Worm (Caenorhabditis elegans) whole organism, L3 larva: Measurements from ENCODE around the gene F42A10.7.

Source experiments
- aly-2 ChIP-seq: fragments of 150-350 bp; optimal IDR thresholded peaks from 2 replicates; lab custom pipeline; 2014; ENCODE audit warnings: missing biosample characterization, missing genetic modification characterization
- ama-1 ChIP-seq: fragments of 150-350 bp; optimal IDR thresholded peaks from 2 replicates; lab custom pipeline; 2018
- ceh-16 ChIP-seq: sonication (generic microtip); optimal IDR thresholded peaks from 2 replicates; lab custom pipeline; 2017; ENCODE audit warnings: missing biosample characterization, missing genetic modification characterization
- ceh-28 ChIP-seq: fragments of 150-350 bp; optimal IDR thresholded peaks from 2 replicates; lab custom pipeline; 2014; ENCODE audit warnings: missing biosample characterization, missing genetic modification reagents, missing genetic modification characterization
- ceh-82 ChIP-seq: fragments of 150-350 bp; optimal IDR thresholded peaks from 2 replicates; lab custom pipeline; 2014; ENCODE audit warnings: missing biosample characterization, missing genetic modification characterization
- daf-12 ChIP-seq: fragments of 150-350 bp; optimal IDR thresholded peaks from 2 replicates; lab custom pipeline; 2014; ENCODE audit warnings: missing biosample characterization, missing genetic modification reagents, missing genetic modification characterization
- egl-5 ChIP-seq: fragments of 150-350 bp; optimal IDR thresholded peaks from 2 replicates; lab custom pipeline; 2017; ENCODE audit warnings: missing biosample characterization, missing genetic modification reagents, missing genetic modification characterization, inconsistent platforms
- elt-1 ChIP-seq: fragments of 150-350 bp; optimal IDR thresholded peaks from 2 replicates; lab custom pipeline; 2014; ENCODE audit warnings: missing biosample characterization, missing genetic modification characterization
- elt-2 ChIP-seq: sonication (generic microtip); optimal IDR thresholded peaks from 2 replicates; lab custom pipeline; 2016; ENCODE audit warnings: missing genetic modification reagents, mild to moderate bottlenecking, missing genetic modification characterization, missing compliant biosample characterization
- eor-1 ChIP-seq, 2 experiments: fragments of 150-350 bp; optimal IDR thresholded peaks; 2 replicates each; lab custom pipeline; 2014 to 2018; ENCODE audit warnings: missing biosample characterization in 2 of 2, missing genetic modification characterization in 2 of 2
- fkh-10 ChIP-seq: sonication (generic microtip); optimal IDR thresholded peaks from 2 replicates; lab custom pipeline; 2017; ENCODE audit warnings: missing biosample characterization, missing genetic modification reagents, missing genetic modification characterization
- fos-1 ChIP-seq: fragments of 150-350 bp; optimal IDR thresholded peaks from 2 replicates; lab custom pipeline; 2014; ENCODE audit warnings: missing biosample characterization, missing genetic modification characterization
- hmg-11 ChIP-seq: sonication (generic microtip); optimal IDR thresholded peaks from 2 replicates; lab custom pipeline; 2016; ENCODE audit warnings: missing genetic modification characterization, missing compliant biosample characterization
- jun-1 ChIP-seq: fragments of 150-350 bp; optimal IDR thresholded peaks from 2 replicates; lab custom pipeline; 2014; ENCODE audit warnings: missing biosample characterization, missing genetic modification reagents, missing genetic modification characterization
- lin-15B ChIP-seq: fragments of 150-350 bp; optimal IDR thresholded peaks from 2 replicates; lab custom pipeline; 2014; ENCODE audit warnings: missing biosample characterization, missing genetic modification characterization
- lin-39 ChIP-seq: fragments of 150-350 bp; optimal IDR thresholded peaks from 2 replicates; lab custom pipeline; 2018; ENCODE audit warnings: missing biosample characterization, missing genetic modification reagents, missing genetic modification characterization
- lsy-12 ChIP-seq: sonication (generic microtip); optimal IDR thresholded peaks from 2 replicates; lab custom pipeline; 2016; ENCODE audit warnings: mild to moderate bottlenecking, missing genetic modification characterization, missing compliant biosample characterization
- mdl-1 ChIP-seq: fragments of 150-350 bp; optimal IDR thresholded peaks from 2 replicates; lab custom pipeline; 2014; ENCODE audit warnings: missing biosample characterization, missing genetic modification characterization
- mml-1 ChIP-seq: fragments of 150-350 bp; sonication (generic microtip); optimal IDR thresholded peaks from 3 replicates; lab custom pipeline; 2014; ENCODE audit warnings: missing biosample characterization, missing genetic modification characterization
- nfya-1 ChIP-seq: sonication (generic microtip); optimal IDR thresholded peaks from 2 replicates; lab custom pipeline; 2017; ENCODE audit warnings: missing genetic modification characterization, mild to moderate bottlenecking, missing compliant biosample characterization, antibody characterized with exemption, moderate library complexity; ENCODE audit not compliant: insufficient read depth
- nhr-12 ChIP-seq: fragments of 150-350 bp; optimal IDR thresholded peaks from 2 replicates; lab custom pipeline; 2014; ENCODE audit warnings: missing biosample characterization, missing genetic modification characterization
- nhr-23 ChIP-seq: fragments of 150-350 bp; optimal IDR thresholded peaks from 2 replicates; lab custom pipeline; 2014; ENCODE audit warnings: missing biosample characterization, missing genetic modification reagents, missing genetic modification characterization
- nhr-237 ChIP-seq: fragments of 150-350 bp; optimal IDR thresholded peaks from 2 replicates; lab custom pipeline; 2014; ENCODE audit warnings: missing biosample characterization, missing genetic modification characterization
- nhr-25 ChIP-seq: sonication (generic microtip); optimal IDR thresholded peaks from 2 replicates; lab custom pipeline; 2017; ENCODE audit warnings: missing biosample characterization, missing genetic modification characterization
- nhr-28 ChIP-seq: fragments of 150-350 bp; optimal IDR thresholded peaks from 2 replicates; lab custom pipeline; 2014; ENCODE audit warnings: missing biosample characterization, missing genetic modification characterization
- pha-4 ChIP-seq: fragments of 150-350 bp; optimal IDR thresholded peaks from 2 replicates; lab custom pipeline; 2014; ENCODE audit warnings: missing biosample characterization, missing genetic modification reagents, missing genetic modification characterization
- pqm-1 ChIP-seq: fragments of 150-350 bp; optimal IDR thresholded peaks from 2 replicates; lab custom pipeline; 2017; ENCODE audit warnings: missing biosample characterization, missing genetic modification characterization, inconsistent platforms
- sea-2 ChIP-seq: fragments of 150-350 bp; sonication (generic microtip); optimal IDR thresholded peaks from 4 replicates; lab custom pipeline; 2014; ENCODE audit warnings: missing biosample characterization, missing genetic modification reagents, missing genetic modification characterization
- snpc-4 ChIP-seq: fragments of 150-350 bp; optimal IDR thresholded peaks from 2 replicates; lab custom pipeline; 2014; ENCODE audit warnings: missing biosample characterization, missing genetic modification characterization
- tbx-2 ChIP-seq: sonication (generic microtip); optimal IDR thresholded peaks from 2 replicates; lab custom pipeline; 2016; ENCODE audit warnings: mild to moderate bottlenecking, missing genetic modification characterization, missing compliant biosample characterization
- unc-39 ChIP-seq: sonication (generic microtip); optimal IDR thresholded peaks from 4 replicates; lab custom pipeline; 2017; ENCODE audit warnings: missing biosample characterization, missing genetic modification characterization
- unc-62 ChIP-seq: fragments of 150-350 bp; sonication (generic microtip); optimal IDR thresholded peaks from 4 replicates; lab custom pipeline; 2014; ENCODE audit warnings: missing biosample characterization, missing genetic modification reagents, missing genetic modification characterization
- zag-1 ChIP-seq: fragments of 150-350 bp; optimal IDR thresholded peaks from 2 replicates; lab custom pipeline; 2014; ENCODE audit warnings: missing biosample characterization, missing genetic modification characterization
- ztf-11 ChIP-seq: fragments of 150-350 bp; optimal IDR thresholded peaks from 2 replicates; lab custom pipeline; 2014; ENCODE audit warnings: missing biosample characterization, missing genetic modification characterization
- ztf-4 ChIP-seq: fragments of 150-350 bp; optimal IDR thresholded peaks from 2 replicates; lab custom pipeline; 2014; ENCODE audit warnings: missing biosample characterization, missing genetic modification characterization

F42A10.7 gene

DNA sequence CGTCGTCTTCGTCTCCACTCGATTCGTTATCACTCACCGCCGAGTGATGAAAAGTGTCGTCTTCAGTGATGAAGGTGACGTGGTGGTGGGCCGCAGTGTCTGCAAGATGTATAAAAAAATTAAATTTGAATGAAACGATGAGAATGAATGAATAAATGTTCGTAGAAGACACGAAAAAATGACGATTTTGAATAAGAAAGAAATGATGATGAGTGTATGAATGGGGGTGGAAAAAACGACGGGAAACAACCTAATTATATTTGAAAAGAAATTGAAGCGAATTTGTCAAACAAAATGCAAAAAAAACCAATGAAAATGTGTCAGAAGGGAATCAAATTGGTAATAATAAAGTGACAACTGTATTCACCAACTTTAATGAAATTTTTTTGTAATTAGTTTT lies 42.3 kb downstream of the F42A10.7 start, which contains the start of gene mvk-1:
mvk-1 (minus strand) TSS at position 101 of the 400 bp plus-strand sequence.
- TF ChIP-seq snpc-4 (no peak), jun-1 (tag; lab: Kevin White, UChicago) (no peak), unc-39 (tag; lab: Kevin White, UChicago) (no peak), ama-1 (lab: Kevin White, UChicago) (no peak), eor-1 (tag; optimal IDR thresholded peaks at IDR 0.05; lab: Kevin White, UChicago) (no peak), tbx-2 (no peak), ztf-11 (no peak), zag-1 (tag; lab: Kevin White, UChicago) (no peak)

DNA sequence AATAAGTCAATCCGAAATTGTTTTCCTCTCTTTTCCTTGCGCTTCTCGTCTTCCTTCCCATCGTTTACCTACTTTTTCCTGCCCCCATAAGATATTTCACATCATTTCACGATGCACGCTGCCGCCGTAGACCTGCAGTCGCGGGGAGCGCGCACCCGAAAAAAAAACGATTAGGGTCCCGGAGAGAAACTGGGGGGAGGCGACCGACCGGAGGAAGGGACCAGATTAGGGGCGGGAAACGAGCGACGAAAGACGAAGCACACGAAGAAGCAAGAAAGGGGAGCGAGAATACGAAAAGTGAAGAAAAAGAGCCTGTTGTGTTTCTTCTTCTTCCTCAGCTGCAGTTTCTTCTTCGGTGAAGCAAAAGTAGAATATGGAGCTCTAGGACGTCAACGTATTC lies 43.3 kb downstream of the F42A10.7 start:
- TF ChIP-seq lsy-12 (tag; lab: Kevin White, UChicago) (no peak), elt-1 (tag; lab: Kevin White, UChicago) (no peak), ama-1 (lab: Kevin White, UChicago) (peak; percentile 12), nhr-23 (tag; lab: Kevin White, UChicago) (no peak), nfya-1 (peak; percentile 24), lin-39 (peak; percentile 96), fkh-10 (peak; percentile 24), snpc-4 (peak; percentile 31), nhr-28 (tag; lab: Kevin White, UChicago) (no peak), pha-4 (tag; lab: Kevin White, UChicago) (no peak)

DNA sequence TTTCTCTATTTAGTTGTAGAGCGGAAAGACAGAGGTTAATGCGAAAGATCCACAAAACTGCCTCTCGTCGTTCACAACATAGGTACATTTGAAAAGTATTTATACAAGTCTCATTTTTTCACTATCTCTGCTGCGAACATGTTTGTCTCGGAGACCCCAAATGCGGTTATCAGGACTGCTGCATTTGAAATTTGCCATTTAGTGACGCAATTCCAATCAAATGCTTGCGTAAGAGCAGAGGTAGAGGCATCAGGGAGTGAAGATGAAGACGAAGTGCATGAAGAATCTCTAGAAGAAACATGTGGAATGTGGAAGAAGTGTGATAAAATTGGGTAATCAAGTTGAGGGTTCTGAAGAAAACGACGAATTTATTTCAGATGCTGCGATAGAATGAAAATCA lies 44.4 kb downstream of the F42A10.7 start:
- TF ChIP-seq ama-1 (lab: Kevin White, UChicago) = no peak
- peak; percentile 55 for TF ChIP-seq elt-2 (tag; lab: Kevin White, UChicago)
- TF ChIP-seq pqm-1 (tag; lab: Kevin White, UChicago) = no peak

DNA sequence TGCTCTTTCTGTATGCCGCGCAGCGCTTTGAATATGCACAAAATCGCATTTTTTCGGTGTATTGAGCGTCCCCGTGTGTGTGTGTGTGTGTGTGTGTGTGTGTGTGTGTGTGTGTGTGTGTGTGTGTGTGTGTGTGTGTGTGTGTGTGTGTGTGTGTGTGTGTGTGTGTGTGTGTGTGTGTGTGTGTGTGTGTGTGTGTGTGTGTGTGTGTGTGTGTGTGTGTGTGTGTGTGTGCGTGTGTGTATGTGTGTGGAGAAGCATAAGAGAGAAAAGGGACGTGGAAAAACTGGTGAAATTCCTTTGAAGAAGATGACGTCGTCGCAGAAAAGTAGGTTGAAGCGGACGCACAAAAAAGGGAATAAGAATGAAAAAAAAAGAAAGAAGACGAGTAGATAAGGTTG lies 45.1 kb downstream of the F42A10.7 start:
- TF ChIP-seq nfya-1 (peak; percentile 27), elt-2 (tag; lab: Kevin White, UChicago) (peak; percentile 50), lsy-12 (tag; lab: Kevin White, UChicago) (peak; percentile 87), fkh-10 (peak; percentile 36)
- TF ChIP-seq, all 47 proteins: peak for 4; not testable (repeated sequence) for 43

DNA sequence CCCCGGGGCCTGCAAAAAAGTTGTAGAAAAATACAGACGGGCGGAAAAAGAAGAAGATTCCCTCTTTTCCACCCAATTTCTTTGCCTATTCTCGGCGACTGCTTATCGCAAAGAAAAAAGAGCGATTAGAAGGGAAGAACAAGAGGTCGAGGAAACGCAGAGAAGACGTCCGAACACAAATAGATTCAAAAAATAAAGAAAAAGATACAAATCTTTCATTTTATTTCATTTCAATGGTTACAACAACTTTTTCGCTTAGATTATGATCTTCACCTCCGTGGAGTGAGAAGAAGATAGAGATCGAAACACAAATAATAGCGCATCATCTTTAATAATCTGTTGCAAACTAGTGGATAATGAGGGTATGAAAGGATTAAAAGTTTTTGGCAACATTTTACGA lies 46.4 kb downstream of the F42A10.7 start:
- TF ChIP-seq snpc-4 (no peak), mml-1 (tag; lab: Kevin White, UChicago) (no peak), nhr-28 (tag; lab: Kevin White, UChicago) (no peak), fos-1 (tag; lab: Kevin White, UChicago) (no peak), nhr-237 (no peak), lin-39 (no peak), pqm-1 (tag; lab: Kevin White, UChicago) (no peak), jun-1 (tag; lab: Kevin White, UChicago) (no peak), nfya-1 (peak; percentile 10), sea-2 (GFP tag; lab: Kevin White, UChicago) (no peak), ztf-11 (no peak), ama-1 (lab: Kevin White, UChicago) (peak; percentile 21), ceh-16 (tag; lab: Kevin White, UChicago) (no peak), ceh-28 (tag; lab: Kevin White, UChicago) (no peak), zag-1 (tag; lab: Kevin White, UChicago) (no peak), nhr-23 (tag; lab: Kevin White, UChicago) (peak; percentile 74), fkh-10 (no peak), mdl-1 (no peak), nhr-12 (tag; lab: Kevin White, UChicago) (no peak), egl-5 (tag; lab: Kevin White, UChicago) (no peak), eor-1 (tag; optimal IDR thresholded peaks at IDR 0.05; lab: Kevin White, UChicago) (no peak), pha-4 (tag; lab: Kevin White, UChicago) (no peak), elt-1 (tag; lab: Kevin White, UChicago) (peak; percentile 98), nhr-25 (tag; lab: Kevin White, UChicago) (no peak), daf-12 (tag; lab: Kevin White, UChicago) (no peak), aly-2 (tag; lab: Kevin White, UChicago) (no peak), elt-2 (tag; lab: Kevin White, UChicago) (peak; percentile 44), unc-39 (tag; lab: Kevin White, UChicago) (no peak), lin-15B (no peak), ztf-4 (no peak), unc-62 (GFP tag; lab: Kevin White, UChicago) (no peak), lsy-12 (tag; lab: Kevin White, UChicago) (no peak), ceh-82 (tag; lab: Kevin White, UChicago) (no peak), hmg-11 (no peak)
